Fruit fly (Drosophila melanogaster) whole organism, embryonic: ENCODE data around the gene CG17855.

Experiments used
- Awh ChIP-seq: fragments of 200-800 bp; sonication (Bioruptor generic); IDR thresholded peaks from 2 replicates; pipeline ENCODE4, ENCODE4 v1.3.6; 2022; ENCODE audit warnings: missing biosample characterization, missing genetic modification characterization
- CG11504 ChIP-seq: fragments of 200-800 bp; sonication (Bioruptor generic); optimal IDR thresholded peaks from 3 replicates; lab custom pipeline; 2019; ENCODE audit warnings: missing biosample characterization, mild to moderate bottlenecking, missing genetic modification characterization, moderate library complexity
- CG12155 ChIP-seq: fragments of 200-800 bp; sonication (Bioruptor generic); optimal IDR thresholded peaks from 3 replicates; lab custom pipeline; 2016; ENCODE audit warnings: missing biosample characterization, missing genetic modification characterization
- CG12391 ChIP-seq: fragments of 200-800 bp; sonication (Bioruptor generic); optimal IDR thresholded peaks from 3 replicates; lab custom pipeline; 2018; ENCODE audit warnings: missing biosample characterization, mild to moderate bottlenecking, missing genetic modification characterization, moderate library complexity
- CG13287 ChIP-seq: fragments of 200-800 bp; sonication (Bioruptor generic); IDR thresholded peaks from 2 replicates; pipeline ENCODE4 v1.3.6; 2022; ENCODE audit warnings: missing biosample characterization, missing genetic modification characterization; ENCODE audit not compliant: partially characterized antibody
- CG13894 ChIP-seq: fragments of 200-800 bp; sonication (Bioruptor generic); optimal IDR thresholded peaks from 3 replicates; lab custom pipeline; 2018; ENCODE audit warnings: missing biosample characterization, mild to moderate bottlenecking, missing genetic modification characterization, moderate library complexity
- CG14441 ChIP-seq: fragments of 200-800 bp; sonication (Bioruptor generic); IDR thresholded peaks from 2 replicates; pipeline ENCODE4 v1.3.6; 2022; ENCODE audit warnings: missing biosample characterization, missing genetic modification characterization
- CG14667 ChIP-seq: fragments of 200-800 bp; sonication (Bioruptor generic); IDR thresholded peaks from 2 replicates; pipeline ENCODE4 v1.3.6; 2022; ENCODE audit warnings: missing biosample characterization, missing genetic modification characterization
- CG1529 ChIP-seq: fragments of 200-800 bp; sonication (Bioruptor generic); optimal IDR thresholded peaks from 3 replicates; lab custom pipeline; 2018; ENCODE audit warnings: missing biosample characterization, missing genetic modification characterization
- CG15601 ChIP-seq: fragments of 200-800 bp; sonication (Bioruptor generic); optimal IDR thresholded peaks from 3 replicates; lab custom pipeline; 2019; ENCODE audit warnings: missing biosample characterization, mild to moderate bottlenecking, missing genetic modification characterization, moderate library complexity
- CG16863 ChIP-seq: fragments of 200-800 bp; sonication (Bioruptor generic); optimal IDR thresholded peaks from 3 replicates; lab custom pipeline; 2016; ENCODE audit warnings: missing biosample characterization, missing genetic modification characterization
- CG17186 ChIP-seq: fragments of 200-800 bp; sonication (Bioruptor generic); optimal IDR thresholded peaks from 3 replicates; lab custom pipeline; 2017; ENCODE audit warnings: missing biosample characterization, missing genetic modification reagents, missing genetic modification characterization
- CG17802 ChIP-seq: fragments of 200-800 bp; sonication (Bioruptor generic); optimal IDR thresholded peaks from 2 replicates; lab custom pipeline; 2018; ENCODE audit warnings: missing biosample characterization, mild to moderate bottlenecking, missing genetic modification characterization, moderate library complexity
- CG18619 ChIP-seq: fragments of 200-800 bp; sonication (Bioruptor generic); optimal IDR thresholded peaks from 3 replicates; lab custom pipeline; 2017; ENCODE audit warnings: missing biosample characterization, mild to moderate bottlenecking, missing genetic modification characterization
- CG34422 ChIP-seq: fragments of 200-800 bp; sonication (Bioruptor generic); IDR thresholded peaks from 3 replicates; pipeline ENCODE4 v1.3.6; 2022; ENCODE audit warnings: missing biosample characterization, missing genetic modification characterization
- CG3726 ChIP-seq: fragments of 200-800 bp; sonication (Bioruptor generic); IDR thresholded peaks from 3 replicates; pipeline ENCODE4, ENCODE4 v1.3.6; 2022; ENCODE audit warnings: missing biosample characterization, missing genetic modification characterization
- CG4707 ChIP-seq: fragments of 200-800 bp; sonication (Bioruptor generic); optimal IDR thresholded peaks from 2 replicates; lab custom pipeline; 2018; ENCODE audit warnings: missing biosample characterization, mild to moderate bottlenecking, missing genetic modification characterization, moderate library complexity
- CG5245 ChIP-seq: fragments of 200-800 bp; sonication (Bioruptor generic); optimal IDR thresholded peaks from 3 replicates; lab custom pipeline; 2016; ENCODE audit warnings: missing biosample characterization, missing genetic modification characterization
- CG5953 ChIP-seq: fragments of 200-800 bp; sonication (Bioruptor generic); IDR thresholded peaks from 2 replicates; pipeline ENCODE4 v1.3.6; 2022; ENCODE audit warnings: missing biosample characterization, missing genetic modification characterization
- CG6254 ChIP-seq: fragments of 200-800 bp; sonication (Bioruptor generic); optimal IDR thresholded peaks from 3 replicates; lab custom pipeline; 2017; ENCODE audit warnings: mild to moderate bottlenecking, missing biosample characterization, missing genetic modification reagents, missing genetic modification characterization
- CG6765 ChIP-seq: fragments of 200-800 bp; sonication (Bioruptor generic); optimal IDR thresholded peaks from 3 replicates; lab custom pipeline; 2017; ENCODE audit warnings: missing biosample characterization, mild to moderate bottlenecking, missing genetic modification characterization
- CG8765 ChIP-seq: fragments of 200-800 bp; sonication (Bioruptor generic); IDR thresholded peaks from 2 replicates; pipeline ENCODE4 v1.3.6; 2022; ENCODE audit warnings: missing biosample characterization, missing genetic modification characterization
- CG9609 ChIP-seq: fragments of 200-800 bp; sonication (Bioruptor generic); optimal IDR thresholded peaks from 3 replicates; lab custom pipeline; 2016; ENCODE audit warnings: missing biosample characterization, missing genetic modification characterization
- Dbx ChIP-seq: fragments of 200-800 bp; sonication (Bioruptor generic); IDR thresholded peaks from 3 replicates; pipeline ENCODE4 v1.3.6; 2022; ENCODE audit warnings: missing biosample characterization, missing genetic modification characterization
- Elba2 ChIP-seq: fragments of 200-800 bp; sonication (Bioruptor generic); optimal IDR thresholded peaks from 3 replicates; lab custom pipeline; 2016; ENCODE audit warnings: missing biosample characterization, missing genetic modification characterization
- NfI ChIP-seq: fragments of 200-800 bp; sonication (Bioruptor generic); optimal IDR thresholded peaks from 3 replicates; lab custom pipeline; 2018; ENCODE audit warnings: missing biosample characterization, mild to moderate bottlenecking, missing genetic modification characterization, moderate library complexity
- Sry-δ ChIP-seq: fragments of 200-800 bp; sonication (Bioruptor generic); optimal IDR thresholded peaks from 2 replicates; lab custom pipeline; 2016; ENCODE audit warnings: missing biosample characterization, missing genetic modification characterization
- ap ChIP-seq: fragments of 200-800 bp; sonication (Bioruptor generic); IDR thresholded peaks from 2 replicates; pipeline ENCODE4 v1.3.6; 2022; ENCODE audit warnings: missing biosample characterization, missing genetic modification characterization
- ara ChIP-seq: fragments of 200-800 bp; sonication (Bioruptor generic); IDR thresholded peaks from 2 replicates; pipeline ENCODE4 v1.3.6; 2022; ENCODE audit warnings: missing biosample characterization, missing genetic modification characterization
- dimm ChIP-seq: fragments of 200-800 bp; sonication (Bioruptor generic); IDR thresholded peaks from 2 replicates; pipeline ENCODE4 v1.3.6; 2022; ENCODE audit warnings: missing biosample characterization, missing genetic modification characterization
- dm ChIP-seq: fragments of 200-800 bp; sonication (Bioruptor generic); optimal IDR thresholded peaks from 3 replicates; lab custom pipeline; 2016; ENCODE audit warnings: missing biosample characterization, missing genetic modification characterization
- dmrt99B ChIP-seq: fragments of 200-800 bp; sonication (Bioruptor generic); optimal IDR thresholded peaks from 2 replicates; lab custom pipeline; 2018; ENCODE audit warnings: missing biosample characterization, mild to moderate bottlenecking, missing genetic modification characterization, moderate library complexity
- emc ChIP-seq: fragments of 200-800 bp; sonication (Bioruptor generic); optimal IDR thresholded peaks from 2 replicates; lab custom pipeline; 2016; ENCODE audit warnings: missing biosample characterization, missing genetic modification characterization
- eve ChIP-seq, 2 experiments: fragments of >200 bp; optimal IDR thresholded peaks; 2 replicates each; lab custom pipeline; 2017; ENCODE audit warnings: missing biosample characterization in 2 of 2, missing genetic modification characterization in 2 of 2
- gcm ChIP-seq: fragments of 200-800 bp; sonication (Bioruptor generic); optimal IDR thresholded peaks from 2 replicates; lab custom pipeline; 2019; ENCODE audit warnings: missing biosample characterization, mild to moderate bottlenecking, missing genetic modification characterization, moderate library complexity
- gcm2 ChIP-seq: fragments of 200-800 bp; sonication (Bioruptor generic); optimal IDR thresholded peaks from 2 replicates; lab custom pipeline; 2016; ENCODE audit warnings: missing biosample characterization, missing genetic modification characterization
- ind ChIP-seq: fragments of 200-800 bp; sonication (Bioruptor generic); optimal IDR thresholded peaks from 3 replicates; lab custom pipeline; 2016; ENCODE audit warnings: missing biosample characterization, missing genetic modification characterization
- inv ChIP-seq: fragments of 200-800 bp; sonication (Bioruptor generic); IDR thresholded peaks from 2 replicates; pipeline ENCODE4 v1.3.6; 2022; ENCODE audit warnings: missing biosample characterization, missing genetic modification characterization; ENCODE audit not compliant: partially characterized antibody
- klu ChIP-seq: fragments of 200-800 bp; sonication (Bioruptor generic); IDR thresholded peaks from 2 replicates; pipeline ENCODE4 v1.3.6; 2022; ENCODE audit warnings: missing biosample characterization, missing genetic modification characterization
- mld ChIP-seq: fragments of 200-800 bp; sonication (Bioruptor generic); IDR thresholded peaks from 3 replicates; pipeline ENCODE4 v1.3.6; 2022; ENCODE audit warnings: missing biosample characterization, missing genetic modification characterization; ENCODE audit not compliant: partially characterized antibody
- nau ChIP-seq: fragments of 200-800 bp; sonication (Bioruptor generic); optimal IDR thresholded peaks from 3 replicates; lab custom pipeline; 2017; ENCODE audit warnings: missing biosample characterization, mild to moderate bottlenecking, missing genetic modification characterization, missing genetic modification reagents
- p53 ChIP-seq: fragments of 200-800 bp; sonication (Bioruptor generic); optimal IDR thresholded peaks from 2 replicates; lab custom pipeline; 2016; ENCODE audit warnings: missing biosample characterization, missing genetic modification characterization
- pho ChIP-seq: fragments of 200-800 bp; sonication (Bioruptor generic); optimal IDR thresholded peaks from 2 replicates; lab custom pipeline; 2016; ENCODE audit warnings: missing biosample characterization, missing genetic modification characterization
- pzg ChIP-seq: fragments of 200-800 bp; sonication (Bioruptor generic); optimal IDR thresholded peaks from 3 replicates; lab custom pipeline; 2018; ENCODE audit warnings: missing biosample characterization, mild to moderate bottlenecking, missing genetic modification characterization, moderate library complexity
- rib ChIP-seq: fragments of 200-800 bp; sonication (Bioruptor generic); IDR thresholded peaks from 2 replicates; pipeline ENCODE4 v1.3.6; 2022; ENCODE audit warnings: missing biosample characterization, missing genetic modification characterization
- sc ChIP-seq, 3 experiments: fragments of >200 bp in 2 of 3; fragments of 200-800 bp in 1 of 3; sonication (Bioruptor generic) in 1 of 3; optimal IDR thresholded peaks; 2 replicates in 2 of 3; 3 replicates in 1 of 3; lab custom pipeline; 2017; ENCODE audit warnings: mild to moderate bottlenecking in 1 of 3, missing biosample characterization in 1 of 3, missing genetic modification characterization in 1 of 3, missing genetic modification reagents in 1 of 3
- seq ChIP-seq: fragments of 200-800 bp; sonication (Bioruptor generic); IDR thresholded peaks from 2 replicates; pipeline ENCODE4 v1.3.6; 2022; ENCODE audit warnings: missing biosample characterization, missing genetic modification characterization
- tgo ChIP-seq: fragments of 200-800 bp; sonication (Bioruptor generic); IDR thresholded peaks from 3 replicates; pipeline ENCODE4 v1.3.6; 2022; ENCODE audit warnings: missing biosample characterization, missing genetic modification characterization
- trem ChIP-seq: fragments of 200-800 bp; optimal IDR thresholded peaks from 3 replicates; lab custom pipeline; 2019; ENCODE audit warnings: missing biosample characterization, mild to moderate bottlenecking, missing genetic modification characterization, moderate library complexity
- zen ChIP-seq: fragments of 200-800 bp; sonication (Bioruptor generic); optimal IDR thresholded peaks from 3 replicates; lab custom pipeline; 2018; ENCODE audit warnings: missing biosample characterization, mild to moderate bottlenecking, missing genetic modification characterization, moderate library complexity
- zf30C ChIP-seq: fragments of 200-800 bp; sonication (Bioruptor generic); optimal IDR thresholded peaks from 3 replicates; lab custom pipeline; 2018; ENCODE audit warnings: missing biosample characterization, mild to moderate bottlenecking, missing genetic modification characterization

Gene CG17855

dm6 chr2L:9564527-9564926 is 24.2 kb downstream of the CG17855 start (continued):
- TF ChIP-seq CG11504 (tag; lab: Kevin White, UChicago), result peak; percentile 73
- no peak for TF ChIP-seq CG17802 (tag; lab: Kevin White, UChicago)
- peak; percentile 12 for TF ChIP-seq NfI (GFP tag; lab: Kevin White, UChicago)
- TF ChIP-seq CG9609 (GFP tag; lab: Kevin White, UChicago), result no peak
- no peak for TF ChIP-seq zf30C (GFP tag; lab: Kevin White, UChicago)
- TF ChIP-seq Awh, result no peak
- TF ChIP-seq CG13287 (GFP tag; lab: Robert Waterston, UW), result no peak
- TF ChIP-seq trem (tag; lab: Kevin White, UChicago), result no peak
- TF ChIP-seq emc (GFP tag; lab: Kevin White, UChicago), result no peak
- no peak for TF ChIP-seq pho (GFP tag; lab: Kevin White, UChicago)
- peak in 1 of 2 experiments; percentile 31 for TF ChIP-seq eve (GFP tag; optimal IDR thresholded peaks at IDR 0.05; lab: Kevin White, UChicago)
- TF ChIP-seq CG3726 (GFP tag; lab: Robert Waterston, UW), result no peak
- no peak for TF ChIP-seq p53
- TF ChIP-seq CG4707 (GFP tag; lab: Kevin White, UChicago), result no peak
- TF ChIP-seq dmrt99B (tag; lab: Kevin White, UChicago), result peak; percentile 74
- no peak for TF ChIP-seq CG15601
- TF ChIP-seq dm (GFP tag; lab: Kevin White, UChicago), result no peak
- TF ChIP-seq CG5953 (GFP tag; lab: Robert Waterston, UW), result no peak
- TF ChIP-seq sc (optimal IDR thresholded peaks at IDR 0.05; lab: Kevin White, UChicago), result no peak
- no peak for TF ChIP-seq sc (GFP tag; optimal IDR thresholded peaks at IDR 0.05; lab: Kevin White, UChicago)
- TF ChIP-seq pzg (GFP tag; lab: Kevin White, UChicago), result no peak
- TF ChIP-seq CG12391 (tag; lab: Kevin White, UChicago), result peak; percentile 49
- no peak for TF ChIP-seq CG1529 (GFP tag; lab: Kevin White, UChicago)
- TF ChIP-seq CG18619 (GFP tag; lab: Kevin White, UChicago), result peak; percentile 32
- TF ChIP-seq ind (GFP tag; lab: Kevin White, UChicago), result peak; percentile 36
- TF ChIP-seq dimm, result no peak
- peak; percentile 56 for TF ChIP-seq gcm (GFP tag; lab: Kevin White, UChicago)
- peak; percentile 9 for TF ChIP-seq nau (GFP tag; lab: Kevin White, UChicago)
- TF ChIP-seq CG5245, result no peak
- TF ChIP-seq CG6765, result no peak
- TF ChIP-seq CG17186, result no peak
- peak; percentile 39; the same call in 1 of the 2 replicates for TF ChIP-seq seq (GFP tag; lab: Robert Waterston, UW)
- no peak for TF ChIP-seq CG6254 (GFP tag; lab: Kevin White, UChicago)
- TF ChIP-seq Elba2, result no peak
- peak; percentile 48; the same call in 2 of the 3 replicates for TF ChIP-seq tgo
- TF ChIP-seq CG8765 (GFP tag; lab: Robert Waterston, UW), result no peak
- no peak for TF ChIP-seq CG16863 (GFP tag; lab: Kevin White, UChicago)
- TF ChIP-seq rib, result no peak
- no peak for TF ChIP-seq CG14667
- TF ChIP-seq CG34422 (GFP tag; lab: Robert Waterston, UW), result 0 out of 3 replicates have a peak, but pooled peaks have one; percentile 18
- TF ChIP-seq Sry-δ (GFP tag; lab: Kevin White, UChicago), result no peak
- TF ChIP-seq ara, result no peak
- no peak for TF ChIP-seq gcm2 (GFP tag; lab: Kevin White, UChicago)
- TF ChIP-seq CG13894 (tag; lab: Kevin White, UChicago), result no peak
- no peak for TF ChIP-seq zen
- no peak for TF ChIP-seq mld
- TF ChIP-seq CG12155, result no peak
- no peak for TF ChIP-seq Dbx (GFP tag; lab: Robert Waterston, UW)
- TF ChIP-seq CG14441 (GFP tag; lab: Robert Waterston, UW), result peak; percentile 51
- no peak for TF ChIP-seq inv (GFP tag; lab: Robert Waterston, UW)
- TF ChIP-seq ap (GFP tag; lab: Robert Waterston, UW), result no peak
- TF ChIP-seq klu (GFP tag; lab: Robert Waterston, UW), result peak; percentile 10; the same call in 1 of the 2 replicates
